Worm (Caenorhabditis elegans) whole organism, young adult: ENCODE data around the gene hrpl-1.

Experiments
- F22D6.2 ChIP-seq: sonication (generic microtip); optimal IDR thresholded peaks from 2 replicates; lab custom pipeline; 2016; ENCODE audit warnings: mild to moderate bottlenecking, missing genetic modification characterization, missing compliant biosample characterization
- F37B4.10 ChIP-seq: fragments of 200-800 bp; sonication (Bioruptor generic); IDR thresholded peaks from 2 replicates; pipeline ENCODE4 v1.3.6; 2022; ENCODE audit warnings: missing genetic modification characterization, missing compliant biosample characterization
- F39B2.1 ChIP-seq: fragments of 200-800 bp; sonication (Bioruptor generic); IDR thresholded peaks from 2 replicates; pipeline ENCODE4 v1.3.6; 2022; ENCODE audit warnings: missing genetic modification reagents, missing genetic modification characterization, missing compliant biosample characterization
- ceh-79 ChIP-seq: sonication (generic microtip); optimal IDR thresholded peaks from 2 replicates; lab custom pipeline; 2017; ENCODE audit warnings: mild to moderate bottlenecking, missing genetic modification characterization, missing compliant biosample characterization
- let-607 ChIP-seq, 2 experiments: fragments of 200-800 bp in 1 of 2; sonication (Bioruptor generic) in 1 of 2; sonication (generic microtip) in 1 of 2; optimal IDR thresholded peaks; 2 replicates each; lab custom pipeline; 2016 to 2018; ENCODE audit warnings: mild to moderate bottlenecking in 2 of 2, missing compliant biosample characterization in 2 of 2, missing genetic modification characterization in 2 of 2, moderate library complexity in 2 of 2, missing genotype in 1 of 2
- rec-8 ChIP-seq, 2 experiments: sonication (generic microtip); optimal IDR thresholded peaks; 2 replicates each; lab custom pipeline; 2016; ENCODE audit warnings: mild to moderate bottlenecking in 2 of 2, missing genetic modification characterization in 2 of 2, missing genetic modification reagents in 2 of 2, missing genotype in 2 of 2, missing biosample characterization in 1 of 2, missing compliant biosample characterization in 1 of 2, moderate library complexity in 1 of 2
- ztf-26 ChIP-seq: sonication (generic microtip); optimal IDR thresholded peaks from 2 replicates; lab custom pipeline; 2017; ENCODE audit warnings: missing genetic modification characterization, missing compliant biosample characterization

- TF ChIP-seq ztf-26 (tag; lab: Kevin White, UChicago) = no peak
- TF ChIP-seq rec-8 (tag; optimal IDR thresholded peaks at IDR 0.05; lab: Kevin White, UChicago) = no peak
- no peak for TF ChIP-seq F39B2.1 (GFP tag; lab: Robert Waterston, UW)
- TF ChIP-seq let-607 (tag; optimal IDR thresholded peaks at IDR 0.05; lab: Kevin White, UChicago) = no peak
- TF ChIP-seq ceh-79 (tag; lab: Kevin White, UChicago) = no peak
- no peak for TF ChIP-seq F22D6.2
- TF ChIP-seq F37B4.10 (GFP tag; lab: Robert Waterston, UW) = no peak
Observed at ce11 chrII:6909568-6910122, 11.1 kb downstream of the hrpl-1 start, which contains the start of gene asm-1.
